Fruit fly (Drosophila melanogaster) whole organism, adult: ENCODE measurements around the gene CG44774.

ENCODE experiments used
- CG12768 ChIP-seq: fragments of 200-800 bp; sonication (Bioruptor generic); optimal IDR thresholded peaks from 2 replicates; lab custom pipeline; 2017; ENCODE audit warnings: missing biosample characterization, missing genetic modification characterization, mild to moderate bottlenecking, moderate library complexity, missing genetic modification reagents
- CG1620 ChIP-seq: fragments of 200-800 bp; sonication (Bioruptor generic); optimal IDR thresholded peaks from 2 replicates; lab custom pipeline; 2016; ENCODE audit warnings: missing biosample characterization, missing genetic modification characterization
- CG33017 ChIP-seq: fragments of 200-800 bp; sonication (Bioruptor generic); optimal IDR thresholded peaks from 2 replicates; lab custom pipeline; 2018; ENCODE audit warnings: missing biosample characterization, mild to moderate bottlenecking, missing genetic modification characterization, moderate library complexity
- Clk ChIP-seq: fragments of 200-800 bp; sonication (Bioruptor generic); optimal IDR thresholded peaks from 2 replicates; lab custom pipeline; 2017; ENCODE audit warnings: missing biosample characterization, missing genetic modification characterization
- Mnt ChIP-seq: fragments of 200-800 bp; sonication (Bioruptor generic); optimal IDR thresholded peaks from 2 replicates; lab custom pipeline; 2016; ENCODE audit warnings: missing biosample characterization, mild to moderate bottlenecking, missing genetic modification characterization
- bab1 ChIP-seq: fragments of 200-800 bp; sonication (Bioruptor generic); optimal IDR thresholded peaks from 3 replicates; lab custom pipeline; 2019; ENCODE audit warnings: missing biosample characterization, mild to moderate bottlenecking, missing genetic modification characterization, moderate library complexity
- cnc ChIP-seq, 2 experiments: fragments of >200 bp; optimal IDR thresholded peaks; 2 replicates each; lab custom pipeline; 2017
- kay ChIP-seq: fragments of 200-800 bp; sonication (Bioruptor generic); peaks from one replicate; lab custom pipeline; 2016; ENCODE audit warnings: missing biosample characterization, missing genetic modification characterization, borderline replicate concordance
- pad ChIP-seq: fragments of 200-800 bp; sonication (Bioruptor generic); optimal IDR thresholded peaks from 3 replicates; lab custom pipeline; 2017; ENCODE audit warnings: missing biosample characterization, missing genetic modification characterization, mild to moderate bottlenecking, moderate library complexity, missing genetic modification reagents
- tj ChIP-seq: fragments of 200-800 bp; sonication (Bioruptor generic); optimal IDR thresholded peaks from 3 replicates; lab custom pipeline; 2017; ENCODE audit warnings: missing biosample characterization, mild to moderate bottlenecking, missing genetic modification characterization, moderate library complexity

DNA sequence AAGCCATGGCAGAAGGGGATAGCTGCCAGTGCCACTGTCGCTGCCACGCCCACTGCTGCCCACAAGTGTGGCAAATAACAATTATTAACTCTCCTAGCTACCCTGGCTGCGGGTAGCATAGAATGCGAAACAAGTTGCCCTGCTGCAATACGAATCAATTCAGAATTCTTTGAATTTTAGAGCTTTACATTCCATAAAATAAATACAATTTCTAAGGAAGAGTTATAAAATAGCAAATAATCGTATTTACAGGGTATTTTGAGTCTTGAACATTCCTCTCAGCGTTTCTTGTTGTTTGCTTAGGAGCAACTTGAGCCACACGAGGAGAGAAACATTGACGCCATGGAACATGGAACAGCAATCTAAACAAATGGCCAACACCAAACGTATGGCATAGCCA lies 44.5 kb upstream of the CG44774 start:
- no peak for TF ChIP-seq bab1
- TF ChIP-seq tj, result no peak
- TF ChIP-seq CG12768, result no peak
- no peak for TF ChIP-seq Mnt
- TF ChIP-seq kay (GFP tag; lab: Kevin White, UChicago), result no peak
- TF ChIP-seq CG1620 (GFP tag; lab: Kevin White, UChicago), result no peak
- TF ChIP-seq CG33017 (tag; lab: Kevin White, UChicago), result no peak
- no peak for TF ChIP-seq pad (GFP tag; lab: Kevin White, UChicago)
- TF ChIP-seq cnc (optimal IDR thresholded peaks at IDR 0.05; lab: Kevin White, UChicago), result no peak
- no peak for TF ChIP-seq Clk (GFP tag; lab: Kevin White, UChicago)
